Worm (Caenorhabditis elegans) whole organism, young adult: Measurements from ENCODE around the gene col-123.

Source experiments
- B0336.3 ChIP-seq: fragments of 200-800 bp; sonication (Bioruptor generic); IDR thresholded peaks from 2 replicates; pipeline ENCODE4 v1.3.6; 2022; ENCODE audit warnings: missing genetic modification characterization, missing compliant biosample characterization
- F10E7.11 ChIP-seq: sonication (generic microtip); optimal IDR thresholded peaks from 2 replicates; lab custom pipeline; 2017; ENCODE audit warnings: mild to moderate bottlenecking, missing genetic modification characterization, moderate library complexity, missing compliant biosample characterization
- F22D6.2 ChIP-seq: sonication (generic microtip); optimal IDR thresholded peaks from 2 replicates; lab custom pipeline; 2016; ENCODE audit warnings: mild to moderate bottlenecking, missing genetic modification characterization, missing compliant biosample characterization
- F52B5.7 ChIP-seq: sonication (generic microtip); optimal IDR thresholded peaks from 2 replicates; lab custom pipeline; 2016; ENCODE audit warnings: mild to moderate bottlenecking, missing genetic modification characterization, missing compliant biosample characterization
- F55B11.4 ChIP-seq: sonication (generic microtip); optimal IDR thresholded peaks from 2 replicates; lab custom pipeline; 2016; ENCODE audit warnings: missing compliant biosample characterization, missing genetic modification characterization, borderline replicate concordance; ENCODE audit not compliant: insufficient read depth
- F57A8.1 ChIP-seq: fragments of 200-800 bp; sonication (Bioruptor generic); optimal IDR thresholded peaks from 2 replicates; lab custom pipeline; 2018; ENCODE audit warnings: mild to moderate bottlenecking, missing genetic modification characterization, moderate library complexity, missing compliant biosample characterization
- K11D2.4 ChIP-seq: fragments of 200-800 bp; sonication (Bioruptor generic); IDR thresholded peaks from 2 replicates; pipeline ENCODE4 v1.3.6; 2022; ENCODE audit warnings: missing genetic modification reagents, missing genetic modification characterization, missing compliant biosample characterization
- aptf-3 ChIP-seq: fragments of 200-800 bp; sonication (Bioruptor generic); IDR thresholded peaks from 2 replicates; pipeline ENCODE4 v1.3.6; 2022; ENCODE audit warnings: missing genetic modification characterization, missing compliant biosample characterization
- attf-5 ChIP-seq: fragments of 200-800 bp; sonication (Bioruptor generic); optimal IDR thresholded peaks from 2 replicates; lab custom pipeline; 2018; ENCODE audit warnings: mild to moderate bottlenecking, missing genetic modification characterization, missing compliant biosample characterization
- ceh-100 ChIP-seq: fragments of 200-800 bp; sonication (Bioruptor generic); IDR thresholded peaks from 2 replicates; pipeline ENCODE4 v1.3.6; 2022; ENCODE audit warnings: missing genetic modification reagents, missing genetic modification characterization, missing compliant biosample characterization
- ceh-58 ChIP-seq: fragments of 200-800 bp; sonication (Bioruptor generic); IDR thresholded peaks from 2 replicates; pipeline ENCODE4 v1.3.6; 2022; ENCODE audit warnings: missing genetic modification characterization, missing compliant biosample characterization
- efl-1 ChIP-seq: fragments of 150-350 bp; optimal IDR thresholded peaks from 2 replicates; lab custom pipeline; 2014; ENCODE audit warnings: missing biosample characterization, missing genetic modification reagents, missing genetic modification characterization
- ekl-4 ChIP-seq: fragments of 200-800 bp; sonication (Bioruptor generic); IDR thresholded peaks from 2 replicates; pipeline ENCODE4 v1.3.6; 2022; ENCODE audit warnings: missing genetic modification reagents, missing genetic modification characterization, missing compliant biosample characterization
- him-1 ChIP-seq: sonication (generic microtip); optimal IDR thresholded peaks from 2 replicates; lab custom pipeline; 2016; ENCODE audit warnings: missing genotype, missing genetic modification reagents, missing genetic modification characterization, missing compliant biosample characterization
- hmg-20 ChIP-seq: fragments of 200-800 bp; sonication (Bioruptor generic); IDR thresholded peaks from 2 replicates; pipeline ENCODE4 v1.3.6; 2022; ENCODE audit warnings: missing genetic modification reagents, missing genetic modification characterization, missing compliant biosample characterization
- hrde-1 ChIP-seq: sonication (generic microtip); optimal IDR thresholded peaks from 2 replicates; lab custom pipeline; 2016; ENCODE audit warnings: missing genetic modification characterization, mild to moderate bottlenecking, missing compliant biosample characterization, moderate library complexity, missing genotype, missing genetic modification reagents, borderline replicate concordance
- lir-1 ChIP-seq: fragments of 200-800 bp; sonication (Bioruptor generic); conservative IDR thresholded peaks from 2 replicates; pipeline ENCODE4 v1.3.6; 2022; ENCODE audit warnings: missing genetic modification reagents, missing genetic modification characterization, missing compliant biosample characterization
- mxl-1 ChIP-seq: sonication (generic microtip); optimal IDR thresholded peaks from 2 replicates; lab custom pipeline; 2016; ENCODE audit warnings: missing genetic modification characterization, missing compliant biosample characterization
- nfya-2 ChIP-seq: fragments of 200-800 bp; sonication (Bioruptor generic); IDR thresholded peaks from 2 replicates; pipeline ENCODE4 v1.3.6; 2022; ENCODE audit warnings: missing genetic modification reagents, missing genetic modification characterization, missing compliant biosample characterization
- nfyb-1 ChIP-seq: fragments of 200-800 bp; sonication (Bioruptor generic); IDR thresholded peaks from 2 replicates; pipeline ENCODE4 v1.3.6; 2022; ENCODE audit warnings: missing genetic modification reagents, missing genetic modification characterization, missing compliant biosample characterization
- nhr-179 ChIP-seq: sonication (generic microtip); optimal IDR thresholded peaks from 2 replicates; lab custom pipeline; 2016; ENCODE audit warnings: mild to moderate bottlenecking, missing genetic modification characterization, missing compliant biosample characterization
- snpc-1.1 ChIP-seq: sonication (generic microtip); optimal IDR thresholded peaks from 2 replicates; lab custom pipeline; 2017; ENCODE audit warnings: missing genetic modification characterization, mild to moderate bottlenecking, missing compliant biosample characterization, antibody characterized with exemption, moderate library complexity, missing genotype, missing genetic modification reagents; ENCODE audit not compliant: insufficient read depth
- snpc-3.4 ChIP-seq: sonication (generic microtip); optimal IDR thresholded peaks from 2 replicates; lab custom pipeline; 2017; ENCODE audit warnings: missing genetic modification characterization, mild to moderate bottlenecking, missing compliant biosample characterization, antibody characterized with exemption, moderate library complexity, missing genotype, missing genetic modification reagents
- snpc-4 ChIP-seq, 5 experiments: fragments of 150-350 bp in 1 of 5; sonication (generic microtip) in 4 of 5; optimal IDR thresholded peaks; 2 replicates each; lab custom pipeline; 2014 to 2018; ENCODE audit warnings: missing genetic modification characterization in 5 of 5, missing biosample characterization in 3 of 5, antibody characterized with exemption in 2 of 5, mild to moderate bottlenecking in 2 of 5, missing compliant biosample characterization in 2 of 5, missing genotype in 2 of 5, moderate library complexity in 2 of 5, missing genetic modification reagents in 1 of 5
- tbp1 ChIP-seq: fragments of 200-800 bp; sonication (Bioruptor generic); optimal IDR thresholded peaks from 2 replicates; lab custom pipeline; 2018; ENCODE audit warnings: mild to moderate bottlenecking, missing genetic modification characterization, missing compliant biosample characterization
- xnd-1 ChIP-seq: sonication (generic microtip); optimal IDR thresholded peaks from 2 replicates; lab custom pipeline; 2016; ENCODE audit warnings: missing genotype, missing genetic modification reagents, missing genetic modification characterization, missing compliant biosample characterization
- ztf-22 ChIP-seq: fragments of 200-800 bp; sonication (Bioruptor generic); optimal IDR thresholded peaks from 2 replicates; lab custom pipeline; 2018; ENCODE audit warnings: mild to moderate bottlenecking, missing genetic modification characterization, moderate library complexity, missing compliant biosample characterization
- ztf-3 ChIP-seq: fragments of 200-800 bp; sonication (Bioruptor generic); optimal IDR thresholded peaks from 2 replicates; lab custom pipeline; 2018; ENCODE audit warnings: mild to moderate bottlenecking, missing genetic modification characterization, missing compliant biosample characterization

col-123 gene

ce11 chrIV:9846574-9846973 lies 24.9 kb downstream of the col-123 start, which contains the start of gene K07F5.6:
Gene K07F5.6 (minus strand): TSS chrIV:9846674.
- TF ChIP-seq F10E7.11 (tag; lab: Kevin White, UChicago) (no peak), ztf-3 (GFP tag; lab: Kevin White, UChicago) (no peak), him-1 (tag; lab: Kevin White, UChicago) (no peak), hrde-1 (tag; lab: Kevin White, UChicago) (no peak), attf-5 (no peak)

- TF ChIP-seq F10E7.11 (tag; lab: Kevin White, UChicago): no peak
- TF ChIP-seq ceh-100 (GFP tag; lab: Robert Waterston, UW): no peak
- no peak for TF ChIP-seq snpc-4 (GFP tag; optimal IDR thresholded peaks at IDR 0.05; lab: Kevin White, UChicago)
- no peak for TF ChIP-seq snpc-4 (tag; optimal IDR thresholded peaks at IDR 0.05; lab: Kevin White, UChicago)
- no peak for TF ChIP-seq K11D2.4 (GFP tag; lab: Robert Waterston, UW)
- TF ChIP-seq ceh-58 (GFP tag; lab: Robert Waterston, UW): no peak
These were observed 26.4 kb downstream of the col-123 start, which contains the start of gene K07F5.7 for ce11 chrIV:9848075-9848474. Gene K07F5.7 (minus strand): TSS chrIV:9848175.

- no peak for TF ChIP-seq aptf-3
- no peak for TF ChIP-seq snpc-4 (GFP tag; optimal IDR thresholded peaks at IDR 0.05; lab: Kevin White, UChicago)
- no peak for TF ChIP-seq snpc-4 (tag; optimal IDR thresholded peaks at IDR 0.05; lab: Kevin White, UChicago)
- no peak for TF ChIP-seq ztf-22 (GFP tag; lab: Kevin White, UChicago)
- TF ChIP-seq xnd-1 (tag; lab: Kevin White, UChicago): no peak
- no peak for TF ChIP-seq ekl-4 (GFP tag; lab: Robert Waterston, UW)
- TF ChIP-seq snpc-1.1 (tag; lab: Kevin White, UChicago): no peak
- no peak for TF ChIP-seq lir-1 (GFP tag; lab: Robert Waterston, UW)
- no peak for TF ChIP-seq B0336.3
- TF ChIP-seq F52B5.7: no peak
- TF ChIP-seq F57A8.1 (GFP tag; lab: Kevin White, UChicago): no peak
- TF ChIP-seq efl-1 (GFP tag; lab: Kevin White, UChicago): no peak
These were observed 27.9 kb downstream of the col-123 start, which contains the start of gene K07F5.8 for ce11 chrIV:9849624-9850023. Gene K07F5.8 (minus strand): TSS chrIV:9849724.

- TF ChIP-seq tbp1 (GFP tag; lab: Kevin White, UChicago): no peak
- no peak for TF ChIP-seq snpc-3.4 (tag; lab: Kevin White, UChicago)
- TF ChIP-seq F22D6.2 (tag; lab: Kevin White, UChicago): no peak
- TF ChIP-seq F57A8.1 (GFP tag; lab: Kevin White, UChicago): no peak
- TF ChIP-seq mxl-1: no peak
- no peak for TF ChIP-seq nfya-2 (GFP tag; lab: Robert Waterston, UW)
- TF ChIP-seq nfyb-1 (GFP tag; lab: Robert Waterston, UW): no peak
- TF ChIP-seq nhr-179: no peak
These were observed 29.2 kb downstream of the col-123 start, which contains the start of gene ssp-10 for ce11 chrIV:9850931-9851330. Gene ssp-10 (minus strand): TSS chrIV:9851031.

ce11 chrIV:9852250-9852649 lies 30.5 kb downstream of the col-123 start, which contains the start of gene ssq-1:
Gene ssq-1 (plus strand): TSS chrIV:9852550.
- TF ChIP-seq F55B11.4: no peak
- no peak for TF ChIP-seq hmg-20 (GFP tag; lab: Robert Waterston, UW)
- TF ChIP-seq, all 124 proteins: peak for 0
